Fruit fly (Drosophila melanogaster) whole organism, embryonic: Measurements from ENCODE around the gene Pi4KIIalpha.
A peak's percentile ranks its signal among the peaks of the same experiment; 100 is the strongest.

Experiments used
- Ada2b ChIP-seq: fragments of 200-800 bp; sonication (Bioruptor generic); IDR thresholded peaks from 2 replicates; pipeline ENCODE4 v1.3.6; 2022; ENCODE audit warnings: missing biosample characterization, missing genetic modification characterization
- Atf3 ChIP-seq: fragments of 200-800 bp; sonication (Bioruptor generic); optimal IDR thresholded peaks from 3 replicates; lab custom pipeline; 2016; ENCODE audit warnings: missing biosample characterization, missing genetic modification characterization
- Bdp1 ChIP-seq: fragments of 200-800 bp; sonication (Bioruptor generic); optimal IDR thresholded peaks from 3 replicates; lab custom pipeline; 2016; ENCODE audit warnings: missing biosample characterization, missing genetic modification characterization
- BtbVII ChIP-seq: fragments of 200-800 bp; sonication (Bioruptor generic); optimal IDR thresholded peaks from 3 replicates; lab custom pipeline; 2017; ENCODE audit warnings: missing biosample characterization, mild to moderate bottlenecking, missing genetic modification characterization
- CG10274 ChIP-seq: fragments of 200-800 bp; sonication (Bioruptor generic); optimal IDR thresholded peaks from 3 replicates; lab custom pipeline; 2017; ENCODE audit warnings: missing biosample characterization, mild to moderate bottlenecking, missing genetic modification characterization
- CG10366 ChIP-seq: fragments of 200-800 bp; sonication (Bioruptor generic); IDR thresholded peaks from 2 replicates; pipeline ENCODE4 v1.3.6; 2022; ENCODE audit warnings: missing biosample characterization, missing genetic modification characterization
- CG10979 ChIP-seq: fragments of 200-800 bp; sonication (Bioruptor generic); optimal IDR thresholded peaks from 2 replicates; lab custom pipeline; 2018; ENCODE audit warnings: missing biosample characterization, mild to moderate bottlenecking, missing genetic modification characterization, moderate library complexity
- CG11695 ChIP-seq: fragments of 200-800 bp; sonication (Bioruptor generic); IDR thresholded peaks from 3 replicates; pipeline ENCODE4 v1.3.6; 2022; ENCODE audit warnings: missing biosample characterization, missing genetic modification characterization
- CG15514 ChIP-seq: fragments of 200-800 bp; sonication (Bioruptor generic); optimal IDR thresholded peaks from 3 replicates; lab custom pipeline; 2017; ENCODE audit warnings: missing biosample characterization, missing genetic modification characterization, mild to moderate bottlenecking, moderate library complexity, missing genetic modification reagents
- CG16815 ChIP-seq: fragments of 200-800 bp; sonication (Bioruptor generic); optimal IDR thresholded peaks from 3 replicates; lab custom pipeline; 2017; ENCODE audit warnings: missing biosample characterization, mild to moderate bottlenecking, missing genetic modification characterization
- CG16863 ChIP-seq: fragments of 200-800 bp; sonication (Bioruptor generic); optimal IDR thresholded peaks from 3 replicates; lab custom pipeline; 2016; ENCODE audit warnings: missing biosample characterization, missing genetic modification characterization
- CG17359 ChIP-seq: fragments of 200-800 bp; sonication (Bioruptor generic); optimal IDR thresholded peaks from 3 replicates; lab custom pipeline; 2018; ENCODE audit warnings: missing biosample characterization, mild to moderate bottlenecking, missing genetic modification characterization, moderate library complexity
- CG1792 ChIP-seq: fragments of 200-800 bp; sonication (Bioruptor generic); optimal IDR thresholded peaks from 2 replicates; lab custom pipeline; 2016; ENCODE audit warnings: missing biosample characterization, missing genetic modification characterization
- CG18262 ChIP-seq: fragments of 200-800 bp; optimal IDR thresholded peaks from 3 replicates; lab custom pipeline; 2019; ENCODE audit warnings: missing biosample characterization, mild to moderate bottlenecking, missing genetic modification characterization, moderate library complexity
- CG2199 ChIP-seq: fragments of 200-800 bp; sonication (Bioruptor generic); IDR thresholded peaks from 3 replicates; pipeline ENCODE4 v1.3.6; 2022; ENCODE audit warnings: missing biosample characterization, missing genetic modification characterization
- CG31224 ChIP-seq: fragments of 200-800 bp; sonication (Bioruptor generic); IDR thresholded peaks from 2 replicates; pipeline ENCODE4 v1.3.6; 2022; ENCODE audit warnings: missing biosample characterization, missing genetic modification characterization
- CG34376 ChIP-seq: fragments of 200-800 bp; sonication (Bioruptor generic); optimal IDR thresholded peaks from 2 replicates; lab custom pipeline; 2018; ENCODE audit warnings: missing biosample characterization, mild to moderate bottlenecking, missing genetic modification characterization
- CG6854 ChIP-seq: fragments of 200-800 bp; sonication (Bioruptor generic); optimal IDR thresholded peaks from 3 replicates; lab custom pipeline; 2017; ENCODE audit warnings: missing biosample characterization, mild to moderate bottlenecking, missing genetic modification characterization
- CG7271 ChIP-seq: fragments of 200-800 bp; sonication (Bioruptor generic); optimal IDR thresholded peaks from 2 replicates; lab custom pipeline; 2018; ENCODE audit warnings: missing biosample characterization, mild to moderate bottlenecking, missing genetic modification characterization, moderate library complexity
- Drgx ChIP-seq: fragments of 200-800 bp; sonication (Bioruptor generic); IDR thresholded peaks from 2 replicates; pipeline ENCODE4 v1.3.6; 2022; ENCODE audit warnings: missing biosample characterization, missing genetic modification characterization
- E2f2 ChIP-seq: fragments of 200-800 bp; sonication (Bioruptor generic); IDR thresholded peaks from 2 replicates; pipeline ENCODE4 v1.3.6; 2022; ENCODE audit warnings: missing biosample characterization, missing genetic modification characterization
- Gsc ChIP-seq: fragments of 200-800 bp; sonication (Bioruptor generic); IDR thresholded peaks from 2 replicates; pipeline ENCODE4 v1.3.6; 2022; ENCODE audit warnings: missing biosample characterization, missing genetic modification characterization
- H15 ChIP-seq: fragments of 200-800 bp; sonication (Bioruptor generic); IDR thresholded peaks from 3 replicates; pipeline ENCODE4 v1.3.6; 2022; ENCODE audit warnings: missing biosample characterization, missing genetic modification characterization
- HLH4C ChIP-seq: fragments of 200-800 bp; sonication (Bioruptor generic); IDR thresholded peaks from 3 replicates; pipeline ENCODE4 v1.3.6; 2022; ENCODE audit warnings: missing biosample characterization, missing genetic modification characterization; ENCODE audit not compliant: partially characterized antibody
- Hand ChIP-seq: fragments of 200-800 bp; sonication (Bioruptor generic); optimal IDR thresholded peaks from 2 replicates; lab custom pipeline; 2017; ENCODE audit warnings: mild to moderate bottlenecking, missing biosample characterization, missing genetic modification reagents, missing genetic modification characterization
- Lhr ChIP-seq: fragments of 200-800 bp; sonication (Bioruptor generic); optimal IDR thresholded peaks from 3 replicates; lab custom pipeline; 2017; ENCODE audit warnings: mild to moderate bottlenecking, missing biosample characterization, missing genetic modification reagents, missing genetic modification characterization
- NK7.1 ChIP-seq: fragments of 200-800 bp; sonication (Bioruptor generic); optimal IDR thresholded peaks from 3 replicates; lab custom pipeline; 2016; ENCODE audit warnings: missing biosample characterization, missing genetic modification characterization
- Neu2 ChIP-seq: fragments of 200-800 bp; sonication (Bioruptor generic); optimal IDR thresholded peaks from 3 replicates; lab custom pipeline; 2016; ENCODE audit warnings: missing biosample characterization, missing genetic modification characterization, borderline replicate concordance
- Nf-YA ChIP-seq: fragments of 200-800 bp; sonication (Bioruptor generic); IDR thresholded peaks from 2 replicates; pipeline ENCODE4 v1.3.6; 2022; ENCODE audit warnings: missing biosample characterization, missing genetic modification characterization
- Oli ChIP-seq: fragments of 200-800 bp; sonication (Bioruptor generic); optimal IDR thresholded peaks from 2 replicates; lab custom pipeline; 2018; ENCODE audit warnings: missing biosample characterization, mild to moderate bottlenecking, missing genetic modification characterization, moderate library complexity
- Opbp ChIP-seq: fragments of 200-800 bp; sonication (Bioruptor generic); IDR thresholded peaks from 3 replicates; pipeline ENCODE4 v1.3.6; 2022; ENCODE audit warnings: missing biosample characterization, missing genetic modification characterization; ENCODE audit not compliant: partially characterized antibody
- Pdp1 ChIP-seq, 2 experiments: fragments of 200-800 bp; sonication (Bioruptor generic); optimal IDR thresholded peaks; 3 replicates each; lab custom pipeline; 2016; ENCODE audit warnings: missing biosample characterization in 2 of 2, missing genetic modification characterization in 2 of 2, mild to moderate bottlenecking in 1 of 2, moderate library complexity in 1 of 2
- Rfx ChIP-seq: fragments of 200-800 bp; sonication (Bioruptor generic); IDR thresholded peaks from 2 replicates; pipeline ENCODE4 v1.3.6; 2022; ENCODE audit warnings: missing biosample characterization, missing genetic modification characterization
- aop ChIP-seq: fragments of 200-800 bp; sonication (Bioruptor generic); IDR thresholded peaks from 2 replicates; pipeline ENCODE4 v1.3.6; 2022; ENCODE audit warnings: missing biosample characterization, missing genetic modification characterization
- br ChIP-seq: fragments of >200 bp; optimal IDR thresholded peaks from 2 replicates; lab custom pipeline; 2017
- cas ChIP-seq: fragments of 200-800 bp; sonication (Bioruptor generic); IDR thresholded peaks from 2 replicates; pipeline ENCODE4 v1.3.6; 2022; ENCODE audit warnings: missing biosample characterization, missing genetic modification characterization
- da ChIP-seq: fragments of 200-800 bp; sonication (Bioruptor generic); optimal IDR thresholded peaks from 2 replicates; lab custom pipeline; 2016; ENCODE audit warnings: missing biosample characterization, missing genetic modification characterization
- dmrt11E ChIP-seq: fragments of 200-800 bp; sonication (Bioruptor generic); optimal IDR thresholded peaks from 3 replicates; lab custom pipeline; 2018; ENCODE audit warnings: missing biosample characterization, mild to moderate bottlenecking, missing genetic modification characterization, moderate library complexity
- emc ChIP-seq: fragments of 200-800 bp; sonication (Bioruptor generic); optimal IDR thresholded peaks from 2 replicates; lab custom pipeline; 2016; ENCODE audit warnings: missing biosample characterization, missing genetic modification characterization
- esg ChIP-seq: fragments of 200-800 bp; sonication (Bioruptor generic); conservative IDR thresholded peaks from 2 replicates; pipeline ENCODE4 v1.3.6; 2022; ENCODE audit warnings: missing biosample characterization, missing genetic modification characterization
- eve ChIP-seq, 2 experiments: fragments of >200 bp; optimal IDR thresholded peaks; 2 replicates each; lab custom pipeline; 2017; ENCODE audit warnings: missing biosample characterization in 2 of 2, missing genetic modification characterization in 2 of 2
- gfzf ChIP-seq: fragments of 200-800 bp; sonication (Bioruptor generic); optimal IDR thresholded peaks from 2 replicates; lab custom pipeline; 2016; ENCODE audit warnings: missing biosample characterization, mild to moderate bottlenecking, missing genetic modification characterization, moderate library complexity
- mirr ChIP-seq: fragments of 200-800 bp; sonication (Bioruptor generic); optimal IDR thresholded peaks from 3 replicates; lab custom pipeline; 2018; ENCODE audit warnings: missing biosample characterization, mild to moderate bottlenecking, missing genetic modification characterization
- nom ChIP-seq: fragments of 200-800 bp; sonication (Bioruptor generic); optimal IDR thresholded peaks from 2 replicates; lab custom pipeline; 2017; ENCODE audit warnings: missing biosample characterization, missing genetic modification characterization, mild to moderate bottlenecking, moderate library complexity, missing genetic modification reagents
- psq ChIP-seq: fragments of 200-800 bp; sonication (Bioruptor generic); optimal IDR thresholded peaks from 2 replicates; lab custom pipeline; 2017; ENCODE audit warnings: missing biosample characterization, missing genetic modification characterization
- repo ChIP-seq: fragments of 200-800 bp; sonication (Bioruptor generic); optimal IDR thresholded peaks from 2 replicates; lab custom pipeline; 2016; ENCODE audit warnings: missing biosample characterization, missing genetic modification characterization
- run ChIP-seq: fragments of 200-800 bp; sonication (Bioruptor generic); optimal IDR thresholded peaks from 3 replicates; lab custom pipeline; 2018; ENCODE audit warnings: missing biosample characterization, mild to moderate bottlenecking, missing genetic modification characterization
- schlank ChIP-seq: fragments of 200-800 bp; sonication (Bioruptor generic); optimal IDR thresholded peaks from 2 replicates; lab custom pipeline; 2018; ENCODE audit warnings: missing biosample characterization, mild to moderate bottlenecking, missing genetic modification characterization
- tgo ChIP-seq: fragments of 200-800 bp; sonication (Bioruptor generic); IDR thresholded peaks from 3 replicates; pipeline ENCODE4 v1.3.6; 2022; ENCODE audit warnings: missing biosample characterization, missing genetic modification characterization
- tup ChIP-seq: fragments of 200-800 bp; sonication (Bioruptor generic); optimal IDR thresholded peaks from 2 replicates; lab custom pipeline; 2016; ENCODE audit warnings: missing biosample characterization, mild to moderate bottlenecking, missing genetic modification characterization, moderate library complexity
- wek ChIP-seq: fragments of 200-800 bp; sonication (Bioruptor generic); optimal IDR thresholded peaks from 3 replicates; lab custom pipeline; 2018; ENCODE audit warnings: missing biosample characterization, mild to moderate bottlenecking, missing genetic modification characterization, moderate library complexity
- zfh2 ChIP-seq: fragments of 200-800 bp; sonication (Bioruptor generic); optimal IDR thresholded peaks from 2 replicates; lab custom pipeline; 2016; ENCODE audit warnings: missing biosample characterization, missing genetic modification characterization

Gene Pi4KIIalpha

DNA sequence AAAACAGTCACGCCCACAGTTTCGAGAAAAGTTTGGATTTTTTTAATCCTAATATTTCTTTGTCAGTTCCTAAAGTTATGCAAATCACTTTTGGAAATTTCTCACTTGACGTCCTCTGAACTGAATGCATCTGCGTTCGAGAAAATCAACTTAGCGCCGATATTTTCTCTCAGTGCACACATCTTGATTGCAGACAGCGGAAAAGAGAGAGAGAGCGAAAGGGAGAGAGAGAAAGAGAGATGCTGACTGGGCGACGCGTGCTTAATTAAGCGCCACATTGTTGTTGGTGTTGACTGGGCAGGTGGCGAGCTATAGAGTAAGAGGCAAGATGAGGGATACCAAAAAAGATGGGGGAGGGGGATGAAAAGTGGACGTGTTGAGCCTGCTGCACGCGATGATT lies 44.8 kb downstream of the Pi4KIIalpha start (continued):
- TF ChIP-seq dmrt11E (tag; lab: Kevin White, UChicago) = peak; percentile 39
- no peak for TF ChIP-seq psq
- TF ChIP-seq da (GFP tag; lab: Kevin White, UChicago) = peak; percentile 35
- TF ChIP-seq BtbVII (GFP tag; lab: Kevin White, UChicago) = no peak
- peak; percentile 51 for TF ChIP-seq Drgx
- TF ChIP-seq schlank (tag; lab: Kevin White, UChicago) = no peak
- peak; percentile 68 for TF ChIP-seq CG17359
- TF ChIP-seq Nf-YA (GFP tag; lab: Robert Waterston, UW) = no peak
- TF ChIP-seq tup (GFP tag; lab: Kevin White, UChicago) = no peak
- no peak for TF ChIP-seq aop (GFP tag; lab: Robert Waterston, UW)
- TF ChIP-seq HLH4C = no peak
- TF ChIP-seq CG1792 (GFP tag; lab: Kevin White, UChicago) = peak; percentile 9
- no peak for TF ChIP-seq E2f2 (GFP tag; lab: Robert Waterston, UW)
- no peak for TF ChIP-seq run (tag; lab: Kevin White, UChicago)
- no peak for TF ChIP-seq mirr
- TF ChIP-seq tgo (GFP tag; lab: Robert Waterston, UW) = peak; percentile 36; the same call in 1 of the 3 replicates
- peak; percentile 47 for TF ChIP-seq Rfx (GFP tag; lab: Robert Waterston, UW)
- peak; percentile 36 for TF ChIP-seq zfh2 (GFP tag; lab: Kevin White, UChicago)
- peak; percentile 72 for TF ChIP-seq CG18262 (tag; lab: Kevin White, UChicago)
- no peak for TF ChIP-seq Gsc
- peak; percentile 62 for TF ChIP-seq CG10979
- TF ChIP-seq CG16863 (GFP tag; lab: Kevin White, UChicago) = peak; percentile 65
- peak; percentile 67 for TF ChIP-seq CG10366 (GFP tag; lab: Robert Waterston, UW)
- TF ChIP-seq CG7271 (tag; lab: Kevin White, UChicago) = no peak
- peak; percentile 40 for TF ChIP-seq repo (GFP tag; lab: Kevin White, UChicago)
- TF ChIP-seq gfzf (GFP tag; lab: Kevin White, UChicago) = no peak
- no peak for TF ChIP-seq br
- peak; percentile 34; the same call in 1 of the 2 replicates for TF ChIP-seq esg (GFP tag; lab: Robert Waterston, UW)
- no peak for TF ChIP-seq Hand (GFP tag; lab: Kevin White, UChicago)
- TF ChIP-seq CG16815 (GFP tag; lab: Kevin White, UChicago) = peak; percentile 21
- TF ChIP-seq emc (GFP tag; lab: Kevin White, UChicago) = no peak
- TF ChIP-seq Lhr (GFP tag; lab: Kevin White, UChicago) = no peak
- TF ChIP-seq Bdp1 (GFP tag; lab: Kevin White, UChicago) = peak; percentile 34
- TF ChIP-seq cas (GFP tag; lab: Robert Waterston, UW) = no peak
- no peak for TF ChIP-seq Opbp
- TF ChIP-seq nom = peak; percentile 26
- no peak for TF ChIP-seq CG31224
- no peak for TF ChIP-seq CG2199
- peak; percentile 15 for TF ChIP-seq Atf3 (GFP tag; lab: Kevin White, UChicago)
- no peak for TF ChIP-seq CG6854 (GFP tag; lab: Kevin White, UChicago)
- no peak for TF ChIP-seq CG34376 (GFP tag; lab: Kevin White, UChicago)
- no peak for TF ChIP-seq NK7.1 (GFP tag; lab: Kevin White, UChicago)
- TF ChIP-seq H15 = no peak
- no peak for TF ChIP-seq CG10274 (GFP tag; lab: Kevin White, UChicago)
- TF ChIP-seq Pdp1 (GFP tag; optimal IDR thresholded peaks at IDR 0.05; lab: Kevin White, UChicago) = peak; percentile 37 to 48
- peak; percentile 53; the same call in 1 of the 3 replicates for TF ChIP-seq CG11695 (GFP tag; lab: Robert Waterston, UW)
- no peak for TF ChIP-seq Neu2
- TF ChIP-seq Oli = peak; percentile 67
- TF ChIP-seq Ada2b (GFP tag; lab: Robert Waterston, UW) = peak; percentile 40; the same call in 1 of the 2 replicates
- no peak for TF ChIP-seq wek (GFP tag; lab: Kevin White, UChicago)
- no peak for TF ChIP-seq CG15514 (GFP tag; lab: Kevin White, UChicago)
- TF ChIP-seq eve (GFP tag; optimal IDR thresholded peaks at IDR 0.05; lab: Kevin White, UChicago) = no peak
